Fruit fly (Drosophila melanogaster) whole organism: Measurements from ENCODE around the gene Vps4.

Experiments
- CG8478 ChIP-seq: fragments of >200 bp; optimal IDR thresholded peaks from 2 replicates; lab custom pipeline; 2018; ENCODE audit warnings: inconsistent platforms
- Dll ChIP-seq: fragments of >200 bp; optimal IDR thresholded peaks from 2 replicates; lab custom pipeline; 2017
- EcR ChIP-seq, 2 experiments: fragments of >200 bp; optimal IDR thresholded peaks; 2 replicates each; lab custom pipeline; 2017; ENCODE audit warnings: missing biosample characterization in 2 of 2, missing genetic modification characterization in 2 of 2, missing genetic modification reagents in 2 of 2
- pan ChIP-seq: fragments of >200 bp; optimal IDR thresholded peaks from 2 replicates; lab custom pipeline; 2017
- psq ChIP-seq: fragments of >200 bp; optimal IDR thresholded peaks from 2 replicates; lab custom pipeline; 2017

- TF ChIP-seq CG8478 (no peak), psq (lab: Kevin White, UChicago) (no peak), EcR (GFP tag; optimal IDR thresholded peaks at IDR 0.05; lab: Kevin White, UChicago) (peak; percentile 65 to 89), Dll (peak; percentile 51), pan (no peak)
Measured at dm6 chrX:17878632-17879033, 28.9 kb upstream of the Vps4 start.
